Worm (Caenorhabditis elegans): ENCODE data around the gene srt-68.

DNA sequence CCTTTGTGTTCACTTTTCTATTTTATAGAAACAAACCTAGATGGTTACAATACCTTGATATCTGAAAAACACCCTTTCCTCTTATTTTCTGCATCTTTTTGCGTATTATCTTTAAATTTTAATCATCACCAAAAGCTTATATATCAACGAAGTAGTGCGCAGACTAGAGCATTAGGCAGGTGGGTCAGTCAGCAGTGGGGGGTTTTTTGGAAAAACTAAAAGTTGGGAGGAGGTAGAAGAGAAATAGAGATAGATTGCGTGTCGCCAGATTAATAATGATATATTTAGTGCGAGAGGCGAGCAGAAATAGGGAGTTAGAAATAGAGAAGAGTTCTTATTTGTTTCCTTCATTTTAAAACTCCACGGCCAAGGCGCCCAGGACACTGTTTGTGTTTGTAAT, 49.3 kb upstream of the srt-68 start:
- no peak for TF ChIP-seq pqm-1 (tag; optimal IDR thresholded peaks at IDR 0.05)
- TF ChIP-seq pag-3 (tag; optimal IDR thresholded peaks at IDR 0.05; ENCODE audit: borderline replicate concordance, insufficient read depth) = no peak
- TF ChIP-seq fos-1 (tag; optimal IDR thresholded peaks at IDR 0.05) = no peak
- no peak for TF ChIP-seq zag-1 (tag; optimal IDR thresholded peaks at IDR 0.05)
- TF ChIP-seq unc-62 (GFP tag; optimal IDR thresholded peaks at IDR 0.05) = no peak
- no peak for TF ChIP-seq unc-130 (tag; optimal IDR thresholded peaks at IDR 0.05)

Data from whole organism, L1 larva.